Worm (Caenorhabditis elegans) whole organism, late embryonic: ENCODE measurements around the gene akap-1.

Experiments
- T23F11.4 ChIP-seq: fragments of 200-800 bp; sonication (Bioruptor generic); optimal IDR thresholded peaks from 2 replicates; lab custom pipeline; 2018; ENCODE audit warnings: mild to moderate bottlenecking, missing genetic modification characterization, missing compliant biosample characterization
- ahr-1 ChIP-seq: sonication (generic microtip); optimal IDR thresholded peaks from 2 replicates; lab custom pipeline; 2016; ENCODE audit warnings: missing genetic modification characterization, missing compliant biosample characterization
- ama-1 ChIP-seq: fragments of 150-350 bp; optimal IDR thresholded peaks from 2 replicates; lab custom pipeline; 2014
- che-1 ChIP-seq: sonication (generic microtip); optimal IDR thresholded peaks from 2 replicates; lab custom pipeline; 2016; ENCODE audit warnings: mild to moderate bottlenecking, missing genetic modification characterization, missing compliant biosample characterization
- dve-1 ChIP-seq: sonication (generic microtip); optimal IDR thresholded peaks from 2 replicates; lab custom pipeline; 2017; ENCODE audit warnings: antibody characterized with exemption, mild to moderate bottlenecking, missing genetic modification characterization, missing compliant biosample characterization
- nfya-1 ChIP-seq: sonication (generic microtip); optimal IDR thresholded peaks from 2 replicates; lab custom pipeline; 2017; ENCODE audit warnings: missing genetic modification characterization, mild to moderate bottlenecking, missing compliant biosample characterization, antibody characterized with exemption, moderate library complexity
- tbx-2 ChIP-seq: sonication (generic microtip); optimal IDR thresholded peaks from 2 replicates; lab custom pipeline; 2016; ENCODE audit warnings: missing genetic modification characterization, missing compliant biosample characterization

ce11 chrIII:6402346-6402745, 49.2 kb downstream of the akap-1 start:
- no peak for TF ChIP-seq che-1 (tag; lab: Kevin White, UChicago)
- no peak for TF ChIP-seq ahr-1
- peak; percentile 23 for TF ChIP-seq tbx-2 (tag; lab: Kevin White, UChicago)
- TF ChIP-seq T23F11.4 (GFP tag; lab: Kevin White, UChicago) = no peak
- TF ChIP-seq dve-1 (tag; lab: Kevin White, UChicago) = no peak
- peak; percentile 15 for TF ChIP-seq nfya-1 (tag; lab: Kevin White, UChicago)
- TF ChIP-seq ama-1 (lab: Kevin White, UChicago) = no peak
